Worm (Caenorhabditis elegans): Measurements from ENCODE around the gene Y62E10A.19.

DNA sequence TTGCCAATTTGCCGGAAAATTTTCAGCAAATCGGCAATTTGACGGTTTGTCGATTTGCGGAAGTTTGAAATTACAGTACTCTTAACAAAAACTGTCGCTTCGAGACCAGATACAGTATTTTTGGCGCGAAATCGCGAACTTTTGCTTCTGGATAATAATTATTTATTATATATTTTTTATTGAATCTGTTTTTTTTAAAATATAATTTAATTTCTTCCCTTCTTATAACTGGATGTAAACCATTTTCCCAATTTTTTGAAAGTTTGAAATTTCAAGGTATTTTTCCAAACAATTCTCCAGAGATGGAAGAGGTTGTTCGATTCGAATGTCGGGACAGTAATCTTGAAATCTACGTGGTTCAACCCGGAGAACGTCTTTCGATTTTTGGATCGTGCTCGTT, 14.1 kb upstream of the Y62E10A.19 start, which contains the start of gene nol-9:
- TF ChIP-seq hmg-4 (GFP tag; optimal IDR thresholded peaks at IDR 0.05) (no peak), sea-1 (GFP tag; conservative IDR thresholded peaks at IDR 0.05) (no peak), pes-1 (GFP tag; IDR thresholded peaks at IDR 0.05) (no peak), scrt-1 (GFP tag; IDR thresholded peaks at IDR 0.05) (no peak), hmbx-1 (tag; optimal IDR thresholded peaks at IDR 0.05) (no peak), ama-1 (optimal IDR thresholded peaks at IDR 0.05) (no peak), aly-1 (tag; optimal IDR thresholded peaks at IDR 0.05) (no peak), flt-1 (GFP tag; IDR thresholded peaks at IDR 0.05) (no peak), tbx-11 (GFP tag; IDR thresholded peaks at IDR 0.05) (no peak), ceh-13 (GFP tag; optimal IDR thresholded peaks at IDR 0.05) (no peak), hnd-1 (tag; optimal IDR thresholded peaks at IDR 0.05) (no peak)

Data from whole organism, early embryonic.